1 fruit fly cellular context compared by ENCODE assay signal in the genomic region with DNA sequence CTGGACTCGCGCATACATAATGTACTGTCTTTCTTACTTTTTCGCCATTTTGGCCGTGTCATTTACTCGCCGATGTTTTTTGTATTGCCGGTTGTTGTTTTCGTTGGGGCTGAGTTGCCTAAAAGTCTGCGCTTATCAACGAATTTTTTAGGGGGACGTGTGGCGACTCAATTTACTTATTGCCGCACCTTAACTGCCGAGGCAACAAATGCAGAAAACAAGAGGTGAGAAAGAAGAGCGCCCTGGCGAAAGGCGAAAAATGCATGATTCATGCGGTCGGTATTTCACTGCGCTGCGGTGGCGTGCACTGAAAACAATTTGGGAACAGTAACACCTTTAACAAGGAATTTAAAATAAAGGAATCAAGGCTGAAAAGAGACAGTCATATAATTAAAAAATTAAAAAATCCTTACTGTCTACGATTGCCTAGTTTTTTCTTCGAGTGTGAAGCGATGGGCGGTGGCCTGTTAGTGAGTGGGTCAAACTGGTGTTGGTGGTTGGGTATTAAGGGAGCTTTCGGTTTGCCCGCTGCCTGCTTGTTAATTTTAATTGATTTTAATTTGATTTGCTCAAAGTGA.
TF ChIP-seq lines count a peak whose summit lies in the region.

No protein-coding gene starts in this region.

TF ChIP-seq in whole organism, embryonic, 481 proteins besides CTCF, POLR2A, EP300 and RAD21 (continued from another document and continues in another):
- peak; percentile 29 for TF ChIP-seq E2f2 (GFP tag; IDR thresholded peaks at IDR 0.05; lab: Robert Waterston, UW)
- TF ChIP-seq disco-r (GFP tag; optimal IDR thresholded peaks at IDR 0.05; lab: Kevin White, UChicago) = no peak
- TF ChIP-seq CG32532 (GFP tag; IDR thresholded peaks at IDR 0.05; lab: Robert Waterston, UW) = peak; percentile 80
- peak; percentile 24 for TF ChIP-seq CG1602 (GFP tag; optimal IDR thresholded peaks at IDR 0.05; lab: Kevin White, UChicago)
- peak; percentile 60; the same call in 1 of the 2 replicates for TF ChIP-seq dati (GFP tag; IDR thresholded peaks at IDR 0.05; lab: Robert Waterston, UW)
- peak; percentile 57 for TF ChIP-seq CG18476 (GFP tag; optimal IDR thresholded peaks at IDR 0.05; lab: Kevin White, UChicago)
- TF ChIP-seq YL-1 (GFP tag; optimal IDR thresholded peaks at IDR 0.05; lab: Kevin White, UChicago) = no peak
- no peak for TF ChIP-seq CG10543 (GFP tag; optimal IDR thresholded peaks at IDR 0.05; lab: Kevin White, UChicago)
- peak; percentile 2 for TF ChIP-seq CG12299 (tag; optimal IDR thresholded peaks at IDR 0.05; lab: Kevin White, UChicago)
- TF ChIP-seq CG30020 (tag; optimal IDR thresholded peaks at IDR 0.05; lab: Kevin White, UChicago) = no peak
- TF ChIP-seq Scr (GFP tag; IDR thresholded peaks at IDR 0.05; lab: Robert Waterston, UW; ENCODE audit: partially characterized antibody) = no peak
- TF ChIP-seq en (GFP tag; optimal IDR thresholded peaks at IDR 0.05; lab: Kevin White, UChicago) = peak; percentile 2
- peak; percentile 65 for TF ChIP-seq CG11093 (GFP tag; IDR thresholded peaks at IDR 0.05; lab: Robert Waterston, UW)
- TF ChIP-seq CG7963 (GFP tag; IDR thresholded peaks at IDR 0.05; lab: Robert Waterston, UW; ENCODE audit: partially characterized antibody) = no peak
- TF ChIP-seq bsh (GFP tag; optimal IDR thresholded peaks at IDR 0.05; lab: Kevin White, UChicago) = peak in 1 of 2 experiments; percentile 71
- TF ChIP-seq H15 (GFP tag; IDR thresholded peaks at IDR 0.05; lab: Robert Waterston, UW) = peak; percentile 73
- TF ChIP-seq ewg (GFP tag; optimal IDR thresholded peaks at IDR 0.05; lab: Kevin White, UChicago) = peak; percentile 58
- no peak for TF ChIP-seq Myb (GFP tag; optimal IDR thresholded peaks at IDR 0.05; lab: Kevin White, UChicago)
- TF ChIP-seq CG8359 (GFP tag; optimal IDR thresholded peaks at IDR 0.05; lab: Kevin White, UChicago; ENCODE audit: borderline replicate concordance) = peak; percentile 18
- peak; percentile 63 for TF ChIP-seq Oli (tag; optimal IDR thresholded peaks at IDR 0.05; lab: Kevin White, UChicago)
- TF ChIP-seq vnd (GFP tag; IDR thresholded peaks at IDR 0.05; lab: Robert Waterston, UW; ENCODE audit: partially characterized antibody) = no peak
- TF ChIP-seq gfzf (GFP tag; optimal IDR thresholded peaks at IDR 0.05; lab: Kevin White, UChicago) = no peak
- TF ChIP-seq toy (GFP tag; IDR thresholded peaks at IDR 0.05; lab: Robert Waterston, UW) = peak; percentile 29; the same call in 1 of the 2 replicates
- TF ChIP-seq CG15073 (GFP tag; optimal IDR thresholded peaks at IDR 0.05; lab: Kevin White, UChicago) = no peak
- TF ChIP-seq CG10565 (GFP tag; optimal IDR thresholded peaks at IDR 0.05; lab: Kevin White, UChicago) = no peak
- peak; percentile 3 for TF ChIP-seq CG5180 (GFP tag; optimal IDR thresholded peaks at IDR 0.05; lab: Kevin White, UChicago)
- no peak for TF ChIP-seq p53 (GFP tag; optimal IDR thresholded peaks at IDR 0.05; lab: Kevin White, UChicago)
- peak; percentile 28 for TF ChIP-seq Fer1 (GFP tag; optimal IDR thresholded peaks at IDR 0.05; lab: Kevin White, UChicago)
- TF ChIP-seq CG7745 (tag; optimal IDR thresholded peaks at IDR 0.05; lab: Kevin White, UChicago) = no peak
- TF ChIP-seq hb (GFP tag; IDR thresholded peaks at IDR 0.05; lab: Robert Waterston, UW; ENCODE audit: partially characterized antibody) = no peak
- TF ChIP-seq knrl (GFP tag; IDR thresholded peaks at IDR 0.05; lab: Robert Waterston, UW; ENCODE audit: partially characterized antibody) = no peak
- peak; percentile 50 for TF ChIP-seq CG3847 (GFP tag; IDR thresholded peaks at IDR 0.05; lab: Robert Waterston, UW)
- peak; percentile 34 for TF ChIP-seq emc (GFP tag; optimal IDR thresholded peaks at IDR 0.05; lab: Kevin White, UChicago)
- no peak for TF ChIP-seq da (GFP tag; optimal IDR thresholded peaks at IDR 0.05; lab: Kevin White, UChicago)
- no peak for TF ChIP-seq lola (GFP tag; optimal IDR thresholded peaks at IDR 0.05; lab: Kevin White, UChicago)
- TF ChIP-seq Antp (GFP tag; optimal IDR thresholded peaks at IDR 0.05; lab: Kevin White, UChicago) = peak; percentile 43
- TF ChIP-seq CG5953 (GFP tag; IDR thresholded peaks at IDR 0.05; lab: Robert Waterston, UW) = peak; percentile 61
- TF ChIP-seq org-1 (GFP tag; optimal IDR thresholded peaks at IDR 0.05; lab: Kevin White, UChicago) = peak; percentile 0
- no peak for TF ChIP-seq CG15601 (tag; optimal IDR thresholded peaks at IDR 0.05; lab: Kevin White, UChicago)
- no peak for TF ChIP-seq CG2129 (GFP tag; IDR thresholded peaks at IDR 0.05; lab: Robert Waterston, UW; ENCODE audit: partially characterized antibody)
- no peak for TF ChIP-seq CG18262 (tag; optimal IDR thresholded peaks at IDR 0.05; lab: Kevin White, UChicago)
- TF ChIP-seq B-H1 (GFP tag; IDR thresholded peaks at IDR 0.05; lab: Robert Waterston, UW) = peak; percentile 70
- peak; percentile 85 for TF ChIP-seq stc (GFP tag; IDR thresholded peaks at IDR 0.05; lab: Robert Waterston, UW)
- peak; percentile 64; the same call in 1 of the 2 replicates for TF ChIP-seq Rx (GFP tag; IDR thresholded peaks at IDR 0.05; lab: Robert Waterston, UW)
- TF ChIP-seq Dp (GFP tag; optimal IDR thresholded peaks at IDR 0.05; lab: Kevin White, UChicago) = no peak
- TF ChIP-seq ssp (GFP tag; IDR thresholded peaks at IDR 0.05; lab: Robert Waterston, UW) = peak; percentile 52
- peak; percentile 61 for TF ChIP-seq CG2120 (GFP tag; optimal IDR thresholded peaks at IDR 0.05; lab: Kevin White, UChicago)
- peak; percentile 53 for TF ChIP-seq Bteb2 (GFP tag; optimal IDR thresholded peaks at IDR 0.05; lab: Kevin White, UChicago)
- TF ChIP-seq CG14860 (GFP tag; IDR thresholded peaks at IDR 0.05; lab: Robert Waterston, UW; ENCODE audit: partially characterized antibody) = no peak
- peak; percentile 50 for TF ChIP-seq CG9215 (GFP tag; IDR thresholded peaks at IDR 0.05; lab: Robert Waterston, UW)
- no peak for TF ChIP-seq CG1832 (GFP tag; optimal IDR thresholded peaks at IDR 0.05; lab: Kevin White, UChicago)
- TF ChIP-seq HmgD (GFP tag; optimal IDR thresholded peaks at IDR 0.05; lab: Kevin White, UChicago) = no peak
- TF ChIP-seq fd96Cb (tag; optimal IDR thresholded peaks at IDR 0.05; lab: Kevin White, UChicago) = peak; percentile 68
- peak; percentile 62 for TF ChIP-seq Blimp-1 (GFP tag; optimal IDR thresholded peaks at IDR 0.05; lab: Kevin White, UChicago)
- TF ChIP-seq CG12155 (GFP tag; optimal IDR thresholded peaks at IDR 0.05; lab: Kevin White, UChicago) = peak; percentile 44
- TF ChIP-seq her (GFP tag; optimal IDR thresholded peaks at IDR 0.05; lab: Kevin White, UChicago) = no peak
- TF ChIP-seq Med (GFP tag; lab: Kevin White, UChicago) = peak; percentile 95
- peak; percentile 48; the same call in 1 of the 2 replicates for TF ChIP-seq CG6272 (GFP tag; IDR thresholded peaks at IDR 0.05; lab: Robert Waterston, UW)
- TF ChIP-seq CG2712 (tag; optimal IDR thresholded peaks at IDR 0.05; lab: Kevin White, UChicago) = peak; percentile 72
- peak; percentile 62 for TF ChIP-seq ap (GFP tag; IDR thresholded peaks at IDR 0.05; lab: Robert Waterston, UW)
- TF ChIP-seq CG10654 (GFP tag; optimal IDR thresholded peaks at IDR 0.05; lab: Kevin White, UChicago) = peak; percentile 30
- no peak for TF ChIP-seq CG13287 (GFP tag; IDR thresholded peaks at IDR 0.05; lab: Robert Waterston, UW; ENCODE audit: partially characterized antibody)
- TF ChIP-seq Ssrp (tag; optimal IDR thresholded peaks at IDR 0.05; lab: Kevin White, UChicago) = peak; percentile 66
- TF ChIP-seq ase (GFP tag; IDR thresholded peaks at IDR 0.05; lab: Robert Waterston, UW) = peak; percentile 66; the same call in 1 of the 3 replicates
- peak; percentile 80 for TF ChIP-seq Ptx1 (GFP tag; IDR thresholded peaks at IDR 0.05; lab: Robert Waterston, UW)
- TF ChIP-seq CG12942 (GFP tag; optimal IDR thresholded peaks at IDR 0.05; lab: Kevin White, UChicago) = peak; percentile 28
- TF ChIP-seq dmrt99B (tag; optimal IDR thresholded peaks at IDR 0.05; lab: Kevin White, UChicago) = peak; percentile 80
- no peak for TF ChIP-seq Nf-YC (tag; optimal IDR thresholded peaks at IDR 0.05; lab: Kevin White, UChicago)
- no peak for TF ChIP-seq kah (GFP tag; optimal IDR thresholded peaks at IDR 0.05; lab: Kevin White, UChicago)
- TF ChIP-seq cato (GFP tag; optimal IDR thresholded peaks at IDR 0.05; lab: Kevin White, UChicago; ENCODE audit: borderline replicate concordance) = peak; percentile 24
- peak; percentile 24 for TF ChIP-seq Side (GFP tag; optimal IDR thresholded peaks at IDR 0.05; lab: Kevin White, UChicago)
- TF ChIP-seq CG43689 (GFP tag; IDR thresholded peaks at IDR 0.05; lab: Robert Waterston, UW) = peak; percentile 54; the same call in 1 of the 2 replicates
- TF ChIP-seq CG3281 (GFP tag; optimal IDR thresholded peaks at IDR 0.05; lab: Kevin White, UChicago) = peak; percentile 70
- peak; percentile 56 for TF ChIP-seq CG10979 (tag; optimal IDR thresholded peaks at IDR 0.05; lab: Kevin White, UChicago)
- TF ChIP-seq CG4730 (GFP tag; IDR thresholded peaks at IDR 0.05; lab: Robert Waterston, UW) = peak; percentile 75
- peak; percentile 49; the same call in 1 of the 2 replicates for TF ChIP-seq CG7372 (GFP tag; IDR thresholded peaks at IDR 0.05; lab: Robert Waterston, UW)
- TF ChIP-seq Fer2 (tag; optimal IDR thresholded peaks at IDR 0.05; lab: Kevin White, UChicago) = no peak
- no peak for TF ChIP-seq Lhr (GFP tag; optimal IDR thresholded peaks at IDR 0.05; lab: Kevin White, UChicago)
- TF ChIP-seq CG13424 (tag; optimal IDR thresholded peaks at IDR 0.05; lab: Kevin White, UChicago) = peak; percentile 67
- TF ChIP-seq Adf1 (GFP tag; IDR thresholded peaks at IDR 0.05; lab: Robert Waterston, UW) = peak; percentile 22
- no peak for TF ChIP-seq pzg (GFP tag; optimal IDR thresholded peaks at IDR 0.05; lab: Kevin White, UChicago)
- TF ChIP-seq abd-A (tag; optimal IDR thresholded peaks at IDR 0.05; lab: Kevin White, UChicago) = no peak
- peak; percentile 50 for TF ChIP-seq CG5245 (GFP tag; optimal IDR thresholded peaks at IDR 0.05; lab: Kevin White, UChicago)
- TF ChIP-seq sug (tag; optimal IDR thresholded peaks at IDR 0.05; lab: Kevin White, UChicago) = no peak
- no peak for TF ChIP-seq D (optimal IDR thresholded peaks at IDR 0.05; lab: Kevin White, UChicago)
- TF ChIP-seq D (GFP tag; optimal IDR thresholded peaks at IDR 0.05; lab: Kevin White, UChicago) = peak; percentile 32
- peak; percentile 32 for TF ChIP-seq CG18764 (GFP tag; optimal IDR thresholded peaks at IDR 0.05; lab: Kevin White, UChicago)
- peak; percentile 66; the same call in 2 of the 3 replicates for TF ChIP-seq Dbx (GFP tag; IDR thresholded peaks at IDR 0.05; lab: Robert Waterston, UW)
- no peak for TF ChIP-seq CG7271 (tag; optimal IDR thresholded peaks at IDR 0.05; lab: Kevin White, UChicago)
- no peak for TF ChIP-seq z (GFP tag; IDR thresholded peaks at IDR 0.05; lab: Robert Waterston, UW)
- TF ChIP-seq zen2 (GFP tag; IDR thresholded peaks at IDR 0.05; lab: Robert Waterston, UW; ENCODE audit: partially characterized antibody) = no peak
- peak; percentile 33 for TF ChIP-seq CG6854 (GFP tag; optimal IDR thresholded peaks at IDR 0.05; lab: Kevin White, UChicago)
- no peak for TF ChIP-seq NC2α (GFP tag; optimal IDR thresholded peaks at IDR 0.05; lab: Kevin White, UChicago)
- TF ChIP-seq pan (optimal IDR thresholded peaks at IDR 0.05; lab: Kevin White, UChicago) = no peak
- peak in 1 of 2 experiments; percentile 83 for TF ChIP-seq pan (GFP tag; optimal IDR thresholded peaks at IDR 0.05 in 1 of 2, IDR thresholded peaks at IDR 0.05 in 1 of 2)
- TF ChIP-seq inv (GFP tag; IDR thresholded peaks at IDR 0.05; lab: Robert Waterston, UW; ENCODE audit: partially characterized antibody) = no peak
- no peak for TF ChIP-seq br (optimal IDR thresholded peaks at IDR 0.05; lab: Kevin White, UChicago)
- TF ChIP-seq CG17328 (GFP tag; IDR thresholded peaks at IDR 0.05; lab: Robert Waterston, UW) = peak; percentile 84
- TF ChIP-seq Fer3 (tag; optimal IDR thresholded peaks at IDR 0.05; lab: Kevin White, UChicago) = peak; percentile 74
- peak; percentile 72 for TF ChIP-seq Dek (tag; optimal IDR thresholded peaks at IDR 0.05; lab: Kevin White, UChicago)
- no peak for TF ChIP-seq CG30431 (GFP tag; optimal IDR thresholded peaks at IDR 0.05; lab: Kevin White, UChicago)
- peak; percentile 62 for TF ChIP-seq CG2875 (GFP tag; optimal IDR thresholded peaks at IDR 0.05; lab: Kevin White, UChicago)
- no peak; the same call in 2 of the 3 replicates for TF ChIP-seq CG11560 (tag; IDR thresholded peaks at IDR 0.05; lab: Robert Waterston, UW)
- TF ChIP-seq CG6791 (GFP tag; IDR thresholded peaks at IDR 0.05; lab: Robert Waterston, UW; ENCODE audit: partially characterized antibody) = no peak
- no peak for TF ChIP-seq Nf-YB (GFP tag; optimal IDR thresholded peaks at IDR 0.05; lab: Kevin White, UChicago)
- peak; percentile 65 for TF ChIP-seq CG1603 (tag; optimal IDR thresholded peaks at IDR 0.05; lab: Kevin White, UChicago)
- peak; percentile 53 for TF ChIP-seq CG6813 (GFP tag; optimal IDR thresholded peaks at IDR 0.05; lab: Kevin White, UChicago)
- peak; percentile 82 for TF ChIP-seq Sox102F (GFP tag; optimal IDR thresholded peaks at IDR 0.05; lab: Kevin White, UChicago)
- peak; percentile 43 for TF ChIP-seq chn (GFP tag; optimal IDR thresholded peaks at IDR 0.05; lab: Kevin White, UChicago)
- TF ChIP-seq crol (GFP tag; IDR thresholded peaks at IDR 0.05; lab: Robert Waterston, UW) = no peak
- no peak for TF ChIP-seq odd (GFP tag; optimal IDR thresholded peaks at IDR 0.05; lab: Kevin White, UChicago)
- TF ChIP-seq luna (GFP tag; optimal IDR thresholded peaks at IDR 0.05; lab: Kevin White, UChicago) = no peak
- peak; percentile 21 for TF ChIP-seq Meics (GFP tag; optimal IDR thresholded peaks at IDR 0.05; lab: Kevin White, UChicago)
- no peak for TF ChIP-seq CG13894 (tag; optimal IDR thresholded peaks at IDR 0.05; lab: Kevin White, UChicago)
- no peak for TF ChIP-seq maf-S (GFP tag; optimal IDR thresholded peaks at IDR 0.05; lab: Kevin White, UChicago)
- no peak for TF ChIP-seq Tbp (GFP tag; optimal IDR thresholded peaks at IDR 0.05; lab: Kevin White, UChicago)
- TF ChIP-seq croc (GFP tag; conservative IDR thresholded peaks at IDR 0.05; lab: Robert Waterston, UW) = no peak; the same call in 2 of the 3 replicates
- no peak for TF ChIP-seq trh (GFP tag; optimal IDR thresholded peaks at IDR 0.05; lab: Kevin White, UChicago)
- TF ChIP-seq wor (GFP tag; IDR thresholded peaks at IDR 0.05; lab: Robert Waterston, UW) = peak; percentile 73
- no peak for TF ChIP-seq eyg (GFP tag; optimal IDR thresholded peaks at IDR 0.05; lab: Kevin White, UChicago)
- peak; percentile 72 for TF ChIP-seq row (GFP tag; IDR thresholded peaks at IDR 0.05; lab: Robert Waterston, UW)
- peak; percentile 40 for TF ChIP-seq CG10274 (GFP tag; optimal IDR thresholded peaks at IDR 0.05; lab: Kevin White, UChicago)
- TF ChIP-seq chm (GFP tag; IDR thresholded peaks at IDR 0.05; lab: Robert Waterston, UW) = no peak; the same call in 1 of the 2 replicates
- TF ChIP-seq CG12236 (GFP tag; optimal IDR thresholded peaks at IDR 0.05; lab: Kevin White, UChicago) = no peak
